Fruit fly (Drosophila melanogaster): ENCODE data around the gene eRF3.
A peak's percentile ranks its signal among the peaks of the same experiment; 100 is the strongest.

eRF3 gene

dm6 chr2L:12457201-12457600, 22.9 kb downstream of the eRF3 start (continued):
- peak; percentile 28 for TF ChIP-seq Nf-YC (tag; optimal IDR thresholded peaks at IDR 0.05)
- TF ChIP-seq mirr (GFP tag; optimal IDR thresholded peaks at IDR 0.05): peak; percentile 11
- peak; percentile 1 for TF ChIP-seq CG2678 (tag; optimal IDR thresholded peaks at IDR 0.05)
- TF ChIP-seq gro (GFP tag; optimal IDR thresholded peaks at IDR 0.05): no peak
- TF ChIP-seq fd64A (GFP tag; optimal IDR thresholded peaks at IDR 0.05): peak; percentile 59
- peak; percentile 24; the same call in 1 of the 2 replicates for TF ChIP-seq E2f2 (GFP tag; IDR thresholded peaks at IDR 0.05)
- TF ChIP-seq scrt (GFP tag; optimal IDR thresholded peaks at IDR 0.05): no peak
- peak; percentile 25 for TF ChIP-seq stwl (tag; optimal IDR thresholded peaks at IDR 0.05)
- TF ChIP-seq CG8478 (optimal IDR thresholded peaks at IDR 0.05): peak; percentile 6
- TF ChIP-seq insv (GFP tag; optimal IDR thresholded peaks at IDR 0.05): no peak
- peak; percentile 23 for TF ChIP-seq gcm (GFP tag; optimal IDR thresholded peaks at IDR 0.05)
- TF ChIP-seq CG5245 (GFP tag; optimal IDR thresholded peaks at IDR 0.05): no peak
- peak; percentile 58; the same call in 1 of the 2 replicates for TF ChIP-seq vvl (GFP tag; IDR thresholded peaks at IDR 0.05)
- no peak for TF ChIP-seq CG8290 (GFP tag; optimal IDR thresholded peaks at IDR 0.05)
- TF ChIP-seq CG8290 (tag; optimal IDR thresholded peaks at IDR 0.05): peak in 1 of 2 experiments; percentile 38
- peak; percentile 4 for TF ChIP-seq CG3407 (GFP tag; optimal IDR thresholded peaks at IDR 0.05)

- peak in 1 of 2 experiments; percentile 1 for TF ChIP-seq chif (GFP tag; optimal IDR thresholded peaks at IDR 0.05)
- no peak for TF ChIP-seq Gsc (GFP tag; IDR thresholded peaks at IDR 0.05)
- TF ChIP-seq HmgD (GFP tag; optimal IDR thresholded peaks at IDR 0.05): peak; percentile 9
- TF ChIP-seq jing (GFP tag; optimal IDR thresholded peaks at IDR 0.05): no peak
- TF ChIP-seq CG10321 (GFP tag; IDR thresholded peaks at IDR 0.05): 0 out of 2 replicates have a peak, but pooled peaks have one; percentile 4
- no peak for TF ChIP-seq CG8359 (GFP tag; optimal IDR thresholded peaks at IDR 0.05; ENCODE audit: borderline replicate concordance)
- no peak for TF ChIP-seq Fer2 (tag; optimal IDR thresholded peaks at IDR 0.05)
- TF ChIP-seq MBD-R2 (GFP tag; IDR thresholded peaks at IDR 0.05): 0 out of 2 replicates have a peak, but pooled peaks have one; percentile 6
- peak; percentile 33; the same call in 1 of the 3 replicates for TF ChIP-seq CG6791 (GFP tag; IDR thresholded peaks at IDR 0.05; ENCODE audit: partially characterized antibody)
- TF ChIP-seq ac (GFP tag; optimal IDR thresholded peaks at IDR 0.05): peak; percentile 98
- TF ChIP-seq cas (GFP tag; IDR thresholded peaks at IDR 0.05): 0 out of 2 replicates have a peak, but pooled peaks have one; percentile 8
- peak; percentile 1 for TF ChIP-seq Myb (GFP tag; optimal IDR thresholded peaks at IDR 0.05)
- peak; percentile 19; the same call in 1 of the 3 replicates for TF ChIP-seq zfh1 (GFP tag; IDR thresholded peaks at IDR 0.05)
- peak; percentile 32 for TF ChIP-seq sens (GFP tag)
- peak; percentile 33; the same call in 1 of the 3 replicates for TF ChIP-seq H15 (GFP tag; IDR thresholded peaks at IDR 0.05)
- TF ChIP-seq CG3847 (GFP tag; IDR thresholded peaks at IDR 0.05): 0 out of 2 replicates have a peak, but pooled peaks have one; percentile 10
- 0 out of 2 replicates have a peak, but pooled peaks have one; percentile 6 for TF ChIP-seq NFAT (GFP tag; IDR thresholded peaks at IDR 0.05)
- 0 out of 3 replicates have a peak, but pooled peaks have one; percentile 35 for TF ChIP-seq CG3726 (GFP tag; IDR thresholded peaks at IDR 0.05)
- TF ChIP-seq CG11085 (GFP tag; IDR thresholded peaks at IDR 0.05): 0 out of 2 replicates have a peak, but pooled peaks have one; percentile 19
- TF ChIP-seq Med (GFP tag): peak; percentile 65
- TF ChIP-seq ci (GFP tag; IDR thresholded peaks at IDR 0.05): 0 out of 3 replicates have a peak, but pooled peaks have one; percentile 37
- TF ChIP-seq dpn (GFP tag; optimal IDR thresholded peaks at IDR 0.05): no peak
- 0 out of 2 replicates have a peak, but pooled peaks have one; percentile 37 for TF ChIP-seq CG9932 (GFP tag; IDR thresholded peaks at IDR 0.05)
- 0 out of 3 replicates have a peak, but pooled peaks have one; percentile 25 for TF ChIP-seq CG2199 (GFP tag; IDR thresholded peaks at IDR 0.05)
- no peak for TF ChIP-seq CG12155 (GFP tag; optimal IDR thresholded peaks at IDR 0.05)
- no peak for TF ChIP-seq CG12659 (GFP tag; optimal IDR thresholded peaks at IDR 0.05)
- 0 out of 2 replicates have a peak, but pooled peaks have one; percentile 5 for TF ChIP-seq peb (GFP tag; IDR thresholded peaks at IDR 0.05)
- peak; percentile 6 for TF ChIP-seq her (GFP tag; optimal IDR thresholded peaks at IDR 0.05)
- TF ChIP-seq sob (GFP tag; IDR thresholded peaks at IDR 0.05): no peak
- peak; percentile 9 for TF ChIP-seq Mad (GFP tag; optimal IDR thresholded peaks at IDR 0.05)
- 0 out of 2 replicates have a peak, but pooled peaks have one; percentile 21 for TF ChIP-seq klu (GFP tag; IDR thresholded peaks at IDR 0.05)
- TF ChIP-seq CG17328 (GFP tag; IDR thresholded peaks at IDR 0.05): no peak
Observed at dm6 chr2L:12457715-12458114, 23.5 kb downstream of the eRF3 start.

All from whole organism, embryonic.